Fruit fly (Drosophila melanogaster) Kc167 (cell line): ENCODE data around the gene tws.

Source experiments
- Myc ChIP-seq: fragments of >200 bp; optimal IDR thresholded peaks from 2 replicates; lab custom pipeline; 2017; ENCODE audit warnings: missing external identifiers
- Sin3A ChIP-seq: fragments of >200 bp; optimal IDR thresholded peaks from 2 replicates; lab custom pipeline; 2018; ENCODE audit warnings: missing external identifiers
- h ChIP-seq: fragments of >200 bp; optimal IDR thresholded peaks from 3 replicates; lab custom pipeline; 2018; ENCODE audit warnings: missing external identifiers
- psq ChIP-seq: fragments of >200 bp; optimal IDR thresholded peaks from 2 replicates; lab custom pipeline; 2017; ENCODE audit warnings: missing external identifiers

DNA sequence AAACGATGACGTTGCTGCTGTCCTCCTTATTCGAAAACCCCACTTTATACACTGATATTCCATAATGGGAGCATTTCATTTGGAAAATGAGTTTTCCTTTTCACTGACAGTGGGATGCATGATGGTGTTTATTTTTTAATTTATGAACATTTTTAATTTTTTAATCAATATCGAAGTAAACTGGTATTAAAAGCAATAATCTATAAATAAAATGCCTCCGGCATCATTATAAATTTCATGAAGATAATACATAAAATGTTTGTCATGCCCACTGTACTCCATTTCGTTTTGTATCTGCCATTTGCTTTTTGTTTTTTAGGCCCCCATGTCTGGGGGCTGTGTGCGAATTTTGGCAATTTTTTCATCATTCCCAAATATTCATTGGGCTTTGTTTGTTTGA, 9.5 kb downstream of the tws start:
- TF ChIP-seq psq (lab: Kevin White, UChicago) (no peak), Sin3A (lab: Kevin White, UChicago) (no peak), h (no peak), Myc (lab: Kevin White, UChicago) (no peak)
